Worm (Caenorhabditis elegans): ENCODE data around the gene C15C7.6.

Gene C15C7.6

DNA sequence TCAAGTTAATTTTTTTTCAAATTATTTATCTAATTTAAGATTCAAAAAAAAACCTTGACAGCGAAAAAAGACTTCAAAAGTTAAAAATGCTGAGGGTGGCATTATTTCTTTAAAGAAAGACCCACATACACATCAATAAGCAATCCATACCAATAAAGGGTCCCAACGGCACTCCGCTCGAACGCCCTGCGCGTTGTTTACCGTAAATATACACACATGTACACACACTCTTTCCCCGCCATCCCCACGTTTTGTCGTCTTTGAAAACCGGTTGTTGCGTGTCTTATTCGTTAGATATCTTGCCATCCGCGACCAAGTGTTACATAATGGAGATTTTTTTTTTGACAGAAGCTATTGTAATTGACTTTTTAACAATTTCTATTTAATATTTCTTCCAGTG, 10.8 kb downstream of the C15C7.6 start, which contains the start of gene gcc-1 (continued):
- TF ChIP-seq aly-2 (tag; optimal IDR thresholded peaks at IDR 0.05) (no peak), nhr-20 (tag; optimal IDR thresholded peaks at IDR 0.05) (peak; percentile 59), nhr-76 (tag; optimal IDR thresholded peaks at IDR 0.05) (no peak), tbx-2 (tag; optimal IDR thresholded peaks at IDR 0.05) (peak; percentile 51), pag-3 (tag; optimal IDR thresholded peaks at IDR 0.05; ENCODE audit: borderline replicate concordance, insufficient read depth) (peak; percentile 13), efl-3 (GFP tag; optimal IDR thresholded peaks at IDR 0.05) (no peak), egl-13 (tag; optimal IDR thresholded peaks at IDR 0.05) (no peak), irx-1 (tag; optimal IDR thresholded peaks at IDR 0.05) (peak; percentile 3), ztf-11 (tag; optimal IDR thresholded peaks at IDR 0.05) (no peak), nhr-11 (tag; optimal IDR thresholded peaks at IDR 0.05) (no peak), blmp-1 (tag; optimal IDR thresholded peaks at IDR 0.05) (peak; percentile 75), zag-1 (tag; optimal IDR thresholded peaks at IDR 0.05) (no peak), ztf-4 (tag; optimal IDR thresholded peaks at IDR 0.05) (no peak), hpl-2 (GFP tag; optimal IDR thresholded peaks at IDR 0.05) (no peak), ceh-82 (tag; optimal IDR thresholded peaks at IDR 0.05) (peak in 2 of 3 experiments; percentile 16 to 31), lin-14 (GFP tag; optimal IDR thresholded peaks at IDR 0.05) (peak; percentile 78), sptf-1 (tag; optimal IDR thresholded peaks at IDR 0.05) (no peak), mef-2 (tag; optimal IDR thresholded peaks at IDR 0.05) (no peak), mep-1 (tag; optimal IDR thresholded peaks at IDR 0.05) (peak; percentile 10), swsn-7 (tag; optimal IDR thresholded peaks at IDR 0.05) (peak; percentile 46), fkh-4 (tag; optimal IDR thresholded peaks at IDR 0.05; ENCODE audit: borderline replicate concordance) (no peak), nhr-28 (tag; optimal IDR thresholded peaks at IDR 0.05) (no peak), vab-15 (tag; optimal IDR thresholded peaks at IDR 0.05) (no peak), xbp-1 (tag; optimal IDR thresholded peaks at IDR 0.05) (peak; percentile 43), snpc-4 (tag; optimal IDR thresholded peaks at IDR 0.05) (no peak), lsy-2 (tag; optimal IDR thresholded peaks at IDR 0.05) (peak; percentile 5 to 59), rnt-1 (tag; optimal IDR thresholded peaks at IDR 0.05) (no peak), tlp-1 (tag; optimal IDR thresholded peaks at IDR 0.05) (no peak), ets-5 (GFP tag; IDR thresholded peaks at IDR 0.05) (no peak), isw-1 (GFP tag; IDR thresholded peaks at IDR 0.05) (no peak), sox-4 (tag; optimal IDR thresholded peaks at IDR 0.05) (no peak), lin-15B (tag; optimal IDR thresholded peaks at IDR 0.05) (no peak), unc-130 (tag; optimal IDR thresholded peaks at IDR 0.05) (peak; percentile 31), nhr-237 (tag; optimal IDR thresholded peaks at IDR 0.05) (no peak), alr-1 (tag; optimal IDR thresholded peaks at IDR 0.05; ENCODE audit: borderline replicate concordance) (no peak), egl-27 (tag; optimal IDR thresholded peaks at IDR 0.05) (no peak), nhr-47 (tag; optimal IDR thresholded peaks at IDR 0.05) (peak; percentile 62), jun-1 (tag; optimal IDR thresholded peaks at IDR 0.05) (no peak), unc-86 (tag; optimal IDR thresholded peaks at IDR 0.05) (peak; percentile 16), nhr-85 (tag) (peak; percentile 84), unc-30 (tag; optimal IDR thresholded peaks at IDR 0.05) (no peak), elt-3 (tag; optimal IDR thresholded peaks at IDR 0.05) (peak in 1 of 6 experiments; percentile 56), lin-39 (tag; optimal IDR thresholded peaks at IDR 0.05) (no peak)

ce11 chrX:3156062-3156791, 14.1 kb downstream of the C15C7.6 start:
- TF ChIP-seq blmp-1 (tag; optimal IDR thresholded peaks at IDR 0.05) = peak; percentile 17
- TF ChIP-seq nhr-71 (tag; optimal IDR thresholded peaks at IDR 0.05) = no peak
- peak; percentile 37 for TF ChIP-seq mep-1 (tag; optimal IDR thresholded peaks at IDR 0.05)
- peak; percentile 62 for TF ChIP-seq nhr-85 (tag)
